Fruit fly (Drosophila melanogaster) Kc167 (cell line): ENCODE measurements around the gene RhoGAP1A.

Experiments used
- Myc ChIP-seq: fragments of >200 bp; optimal IDR thresholded peaks from 2 replicates; lab custom pipeline; 2017; ENCODE audit warnings: missing external identifiers
- Sin3A ChIP-seq: fragments of >200 bp; optimal IDR thresholded peaks from 2 replicates; lab custom pipeline; 2018; ENCODE audit warnings: missing external identifiers
- h ChIP-seq: fragments of >200 bp; optimal IDR thresholded peaks from 3 replicates; lab custom pipeline; 2018; ENCODE audit warnings: missing external identifiers
- insv ChIP-seq: fragments of >200 bp; optimal IDR thresholded peaks from 3 replicates; lab custom pipeline; 2018; ENCODE audit warnings: missing external identifiers
- psq ChIP-seq: fragments of >200 bp; optimal IDR thresholded peaks from 2 replicates; lab custom pipeline; 2017; ENCODE audit warnings: missing external identifiers
- ttk ChIP-seq: sonication (Bioruptor generic); optimal IDR thresholded peaks from 2 replicates; lab custom pipeline; 2017; ENCODE audit warnings: missing external identifiers

RhoGAP1A gene

dm6 chrX:127350-127768 lies at the start of gene RhoGAP1A:
RhoGAP1A (plus strand) TSS chrX:127449.
- TF ChIP-seq psq, result no peak

DNA sequence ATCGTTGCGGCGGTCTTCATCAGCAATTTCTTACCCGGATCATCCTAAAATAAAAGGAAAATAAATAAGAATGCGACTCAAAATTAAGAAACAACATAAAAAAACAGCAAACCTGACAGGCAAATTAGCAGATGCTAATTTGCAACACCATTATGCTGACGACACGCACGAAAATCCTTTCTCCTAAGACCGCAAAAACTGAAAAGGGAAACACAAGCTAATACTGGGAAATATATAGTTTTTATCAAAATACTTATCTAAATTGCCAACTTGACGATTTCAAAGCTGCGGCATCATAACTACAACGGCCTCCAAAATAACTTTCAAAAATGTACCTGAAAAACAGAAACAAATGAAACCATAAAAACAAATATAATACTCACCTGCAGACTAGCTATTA lies 12.2 kb upstream of the RhoGAP1A start:
- TF ChIP-seq h (lab: Kevin White, UChicago), result no peak
- TF ChIP-seq Sin3A (lab: Kevin White, UChicago), result no peak
- TF ChIP-seq Myc, result no peak
- TF ChIP-seq ttk, result no peak
- TF ChIP-seq insv, result no peak
- TF ChIP-seq psq, result no peak

DNA sequence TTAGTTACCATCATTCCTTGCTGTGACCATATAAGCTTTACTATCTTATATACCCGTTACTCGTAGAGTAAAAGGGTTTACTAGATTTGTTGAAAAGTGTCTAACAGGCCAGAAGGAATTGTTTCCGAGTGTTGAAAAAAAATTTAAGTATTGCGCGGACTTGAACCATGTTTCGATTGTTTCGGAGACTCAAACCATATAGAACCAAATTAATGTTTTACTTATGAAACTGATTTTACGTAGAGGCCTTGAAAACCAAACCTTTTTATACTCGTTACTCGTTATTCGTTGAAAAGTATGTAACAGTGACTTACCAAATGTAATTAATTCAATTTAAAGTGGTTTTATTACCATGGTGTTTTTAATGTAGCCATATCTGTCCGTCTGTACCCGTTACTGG lies 3.5 kb upstream of the RhoGAP1A start:
- TF ChIP-seq insv (no peak), Myc (no peak), psq (no peak), ttk (no peak), Sin3A (lab: Kevin White, UChicago) (no peak), h (lab: Kevin White, UChicago) (no peak)

- TF ChIP-seq insv (no peak), h (lab: Kevin White, UChicago) (no peak)
These were observed 635 bp upstream of the RhoGAP1A start, which contains the start of gene CG17636 for dm6 chrX:126614-127013. CG17636 (minus strand) TSS chrX:126714.

dm6 chrX:130555-130954 lies 3.3 kb downstream of the RhoGAP1A start:
- TF ChIP-seq insv (no peak), Sin3A (lab: Kevin White, UChicago) (no peak), psq (no peak)

DNA sequence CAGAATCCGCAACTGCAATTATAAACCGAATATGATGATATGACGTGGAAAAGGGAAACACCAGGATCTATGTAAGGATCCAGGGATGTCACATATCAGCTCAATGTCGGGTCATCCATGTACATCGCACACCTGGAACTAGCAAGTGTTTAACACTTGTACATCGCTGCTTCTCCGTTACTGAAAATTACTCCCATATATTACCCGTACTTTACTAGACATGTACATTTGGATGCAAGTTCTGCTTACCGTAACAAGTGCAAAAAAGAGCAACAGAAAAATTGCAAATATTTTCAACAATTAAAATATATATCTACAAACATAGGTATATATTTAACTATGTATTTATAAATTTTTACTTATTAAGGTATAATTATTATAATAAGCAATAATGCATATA lies 12.8 kb downstream of the RhoGAP1A start, which contains the start of gene tyn:
TSS of gene tyn (plus strand) at position 301 of the 400 bp plus-strand sequence.
- TF ChIP-seq h (lab: Kevin White, UChicago) (no peak), Sin3A (lab: Kevin White, UChicago) (no peak), psq (no peak), ttk (no peak), Myc (no peak), insv (no peak)

- TF ChIP-seq psq, result no peak
- TF ChIP-seq Myc, result no peak
- no peak for TF ChIP-seq h (lab: Kevin White, UChicago)
- no peak for TF ChIP-seq Sin3A (lab: Kevin White, UChicago)
- no peak for TF ChIP-seq ttk
- TF ChIP-seq insv, result no peak
These were observed 14.7 kb downstream of the RhoGAP1A start for dm6 chrX:141961-142360.

DNA sequence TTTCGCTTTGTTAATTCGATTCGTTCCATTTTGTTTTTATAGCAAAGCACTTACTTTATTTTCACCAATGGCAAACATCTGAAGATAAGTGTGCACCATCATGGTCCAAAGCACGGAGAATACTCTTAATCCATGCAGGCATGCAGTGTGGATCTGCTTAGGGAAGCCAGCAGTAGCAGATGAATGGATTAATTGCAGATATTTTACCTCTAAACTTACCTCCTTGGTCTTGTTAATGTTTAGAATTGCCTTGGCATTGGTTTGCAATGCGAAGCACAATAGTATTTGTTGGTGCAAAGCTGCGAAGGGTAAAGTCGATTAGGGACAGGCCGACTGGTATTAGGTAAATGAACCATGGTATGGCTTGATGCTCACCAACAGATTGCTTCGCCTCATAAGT lies 17.8 kb downstream of the RhoGAP1A start:
- TF ChIP-seq Sin3A (lab: Kevin White, UChicago) (no peak), ttk (no peak), h (lab: Kevin White, UChicago) (no peak), psq (no peak), insv (no peak), Myc (no peak)

DNA sequence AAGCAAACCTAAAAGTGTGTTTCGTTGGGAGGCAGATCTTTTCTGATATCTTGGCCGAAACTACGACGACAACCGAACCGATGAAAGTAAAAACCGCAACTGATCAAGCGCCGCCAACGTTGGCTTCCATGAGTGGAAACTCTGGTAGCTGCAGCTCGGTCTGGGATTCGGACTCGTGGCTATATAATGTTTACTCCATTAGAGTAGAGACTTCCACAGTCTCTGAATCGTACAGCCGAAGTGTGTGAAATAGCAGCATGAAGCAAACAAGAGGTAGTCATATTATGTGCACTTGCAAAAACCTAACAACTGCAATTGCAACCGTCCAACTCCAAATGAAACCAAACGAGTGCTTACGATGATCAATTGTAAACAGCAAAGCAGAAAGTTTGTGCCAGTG lies 21.1 kb downstream of the RhoGAP1A start, which contains the start of gene CG17707:
TSS of gene CG17707 (minus strand) at position 101 of the 400 bp plus-strand sequence.
- TF ChIP-seq ttk (no peak), Sin3A (lab: Kevin White, UChicago) (no peak), Myc (no peak), insv (no peak), h (lab: Kevin White, UChicago) (no peak), psq (no peak)

- no peak for TF ChIP-seq psq
- TF ChIP-seq Myc, result no peak
- TF ChIP-seq insv, result no peak
- TF ChIP-seq ttk, result no peak
- no peak for TF ChIP-seq Sin3A (lab: Kevin White, UChicago)
- no peak for TF ChIP-seq h (lab: Kevin White, UChicago)
These were observed 42.3 kb downstream of the RhoGAP1A start for dm6 chrX:169571-169970.

DNA sequence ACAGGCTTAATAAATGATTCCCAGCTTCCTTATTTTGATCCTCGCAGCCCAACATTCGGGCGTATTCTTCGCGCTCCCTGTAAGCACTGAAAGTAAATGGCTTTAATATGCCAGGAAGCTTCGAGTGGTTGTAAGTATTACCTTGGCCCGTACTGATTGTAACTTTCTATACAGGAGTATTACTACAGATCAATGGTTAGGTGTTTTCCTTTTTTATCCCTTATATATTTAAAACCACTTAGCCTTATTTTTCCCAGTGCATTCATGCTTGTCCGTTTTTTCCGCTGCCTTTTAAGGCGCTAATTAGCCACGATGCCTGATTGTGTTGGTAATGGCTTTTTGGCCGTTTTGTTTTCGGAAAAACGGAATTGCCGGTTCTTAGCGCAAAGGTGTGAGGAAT lies 46.3 kb downstream of the RhoGAP1A start:
- TF ChIP-seq insv, result no peak
- no peak for TF ChIP-seq Sin3A (lab: Kevin White, UChicago)

DNA sequence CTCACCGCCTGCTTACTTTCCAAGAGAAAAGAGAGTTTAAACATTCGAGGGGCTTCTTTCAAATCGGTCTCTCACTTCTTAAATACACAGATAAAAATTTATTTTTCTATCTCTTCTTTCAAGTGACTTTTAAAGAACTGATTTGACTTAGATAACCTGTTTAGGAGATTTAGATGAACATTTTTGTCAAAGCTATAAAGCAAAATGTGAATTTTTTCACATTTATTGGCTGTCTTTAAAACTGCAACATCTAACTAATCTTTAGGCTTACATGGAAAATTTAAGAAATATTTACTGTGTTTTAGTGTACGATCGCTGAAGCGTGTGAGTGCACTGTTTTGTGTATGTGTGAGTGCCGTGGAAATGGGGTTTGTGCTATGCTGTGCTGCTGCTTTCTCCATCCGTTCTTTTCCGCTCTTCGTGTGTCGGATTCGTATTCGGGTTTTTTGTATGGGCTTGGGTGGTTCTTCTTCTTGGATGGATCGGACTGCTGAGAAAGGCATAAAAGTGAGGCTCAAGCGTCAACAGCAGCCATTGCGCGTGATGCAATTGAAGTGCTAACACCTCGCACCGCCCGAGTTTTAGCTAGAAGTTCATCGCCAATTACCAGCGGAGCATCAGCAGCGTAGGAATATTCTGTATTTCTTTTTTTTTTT lies 48.4 kb downstream of the RhoGAP1A start:
- TF ChIP-seq ttk, result no peak

dm6 chrX:180462-180861 lies 53.2 kb downstream of the RhoGAP1A start:
- TF ChIP-seq insv (no peak), psq (no peak), Myc (no peak), Sin3A (lab: Kevin White, UChicago) (no peak), ttk (no peak)
